Fruit fly (Drosophila melanogaster) whole organism, wandering third instar larva: ENCODE data around the gene att-ORFB.

Source experiments
- GATAd ChIP-seq: sonication (Bioruptor generic); optimal IDR thresholded peaks from 2 replicates; lab custom pipeline; 2016; ENCODE audit warnings: missing biosample characterization, missing genetic modification characterization
- Jra ChIP-seq: sonication (Bioruptor generic); optimal IDR thresholded peaks from 2 replicates; lab custom pipeline; 2016; ENCODE audit warnings: missing biosample characterization, missing genetic modification characterization
- Myc ChIP-seq: fragments of >200 bp; optimal IDR thresholded peaks from 2 replicates; lab custom pipeline; 2017
- foxo ChIP-seq, 2 experiments: fragments of 200-800 bp; sonication (Bioruptor generic); optimal IDR thresholded peaks; 2 replicates in 1 of 2; 3 replicates in 1 of 2; lab custom pipeline; 2016 to 2017; ENCODE audit warnings: missing biosample characterization in 2 of 2, missing genetic modification characterization in 2 of 2
- fru ChIP-seq: fragments of 200-800 bp; sonication (Bioruptor generic); optimal IDR thresholded peaks from 3 replicates; lab custom pipeline; 2016; ENCODE audit warnings: missing biosample characterization, mild to moderate bottlenecking, missing genetic modification characterization
- lola ChIP-seq: fragments of >200 bp; optimal IDR thresholded peaks from 2 replicates; lab custom pipeline; 2017; ENCODE audit warnings: missing biosample characterization, missing genetic modification characterization
- pan ChIP-seq: fragments of >200 bp; optimal IDR thresholded peaks from 2 replicates; lab custom pipeline; 2017
- psq ChIP-seq: fragments of 200-800 bp; sonication (Bioruptor generic); optimal IDR thresholded peaks from 3 replicates; lab custom pipeline; 2017; ENCODE audit warnings: missing biosample characterization, mild to moderate bottlenecking, missing genetic modification characterization, moderate library complexity
- sage ChIP-seq: fragments of 200-800 bp; sonication (Bioruptor generic); optimal IDR thresholded peaks from 2 replicates; lab custom pipeline; 2016; ENCODE audit warnings: missing biosample characterization, mild to moderate bottlenecking, missing genetic modification characterization

DNA sequence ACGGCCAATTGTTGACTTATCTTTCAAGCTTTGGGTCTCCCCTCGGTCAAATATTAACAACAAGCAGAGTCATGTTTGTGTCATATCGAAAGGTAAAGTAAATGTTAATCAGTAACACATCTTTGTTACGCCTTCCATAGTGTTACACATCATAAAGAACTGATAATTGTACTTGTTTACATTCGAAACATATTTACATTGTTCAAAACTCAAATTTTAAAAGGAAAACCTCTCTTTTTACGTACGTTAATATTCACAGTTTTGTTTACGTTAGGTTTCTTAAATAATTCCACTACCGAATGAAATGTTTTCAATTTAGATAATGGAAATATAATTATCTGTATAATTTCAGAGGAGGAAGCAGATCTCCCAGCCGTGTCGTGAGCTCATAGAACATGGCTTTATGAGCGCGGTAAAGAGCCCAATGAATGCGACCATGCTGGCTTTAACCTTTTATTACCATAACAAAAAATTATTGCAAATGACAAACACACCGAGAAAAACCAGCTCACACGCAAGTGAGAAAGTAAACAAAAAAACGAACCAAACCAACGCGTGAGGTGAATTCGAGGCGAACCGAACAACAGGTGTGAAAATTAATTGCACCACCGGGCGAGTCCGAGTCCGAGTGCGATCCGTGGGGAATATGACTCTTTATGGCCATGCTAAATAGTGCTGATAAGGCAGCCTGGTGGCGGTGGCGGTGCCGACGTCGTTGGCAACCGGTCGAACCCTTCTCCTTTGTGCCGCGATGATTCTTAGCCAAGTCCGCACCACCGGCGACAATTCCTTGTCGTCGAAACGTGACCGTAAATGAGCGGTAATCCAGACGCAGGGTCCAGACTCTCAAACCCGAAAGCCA lies 11.7 kb downstream of the att-ORFB start:
- TF ChIP-seq pan (lab: Kevin White, UChicago) (no peak), Jra (GFP tag; lab: Kevin White, UChicago) (no peak), GATAd (no peak), Myc (lab: Kevin White, UChicago) (no peak), psq (GFP tag; lab: Kevin White, UChicago) (no peak), fru (GFP tag; lab: Kevin White, UChicago) (no peak), sage (GFP tag; lab: Kevin White, UChicago) (no peak), foxo (GFP tag; optimal IDR thresholded peaks at IDR 0.05; lab: Kevin White, UChicago) (no peak), lola (GFP tag; lab: Kevin White, UChicago) (no peak)
